Worm (Caenorhabditis elegans) whole organism, midembryonic: ENCODE results near the gene cyp-33C6.

Source experiments
- T22C8.4 ChIP-seq: fragments of 200-800 bp; sonication (Bioruptor generic); IDR thresholded peaks from 2 replicates; pipeline ENCODE4 v1.3.6; 2022; ENCODE audit warnings: missing genetic modification characterization, missing compliant biosample characterization
- cog-1 ChIP-seq: sonication (generic microtip); optimal IDR thresholded peaks from 2 replicates; lab custom pipeline; 2016; ENCODE audit warnings: missing genetic modification characterization, missing compliant biosample characterization
- flt-1 ChIP-seq: fragments of 200-800 bp; sonication (Bioruptor generic); IDR thresholded peaks from 2 replicates; pipeline ENCODE4 v1.3.6; 2022; ENCODE audit warnings: missing genetic modification characterization, missing compliant biosample characterization
- klf-2 ChIP-seq: fragments of 200-800 bp; sonication (Bioruptor generic); conservative IDR thresholded peaks from 2 replicates; pipeline ENCODE4 v1.3.6; 2022; ENCODE audit warnings: missing genetic modification reagents, missing genetic modification characterization, missing compliant biosample characterization
- med-1 ChIP-seq: sonication (generic microtip); optimal IDR thresholded peaks from 2 replicates; lab custom pipeline; 2017; ENCODE audit warnings: missing genetic modification characterization, mild to moderate bottlenecking, missing compliant biosample characterization, antibody characterized with exemption, missing genetic modification reagents; ENCODE audit not compliant: insufficient read depth
- ref-1 ChIP-seq: fragments of 200-800 bp; sonication (Bioruptor generic); conservative IDR thresholded peaks from 2 replicates; pipeline ENCODE4 v1.3.6; 2022; ENCODE audit warnings: missing genetic modification reagents, missing genetic modification characterization, missing compliant biosample characterization
- tab-1 ChIP-seq: fragments of 200-800 bp; sonication (Bioruptor generic); IDR thresholded peaks from 2 replicates; pipeline ENCODE4 v1.3.6; 2022; ENCODE audit warnings: missing genetic modification characterization, missing compliant biosample characterization
- ztf-23 ChIP-seq: fragments of 200-800 bp; sonication (Bioruptor generic); IDR thresholded peaks from 2 replicates; pipeline ENCODE4 v1.3.6; 2022; ENCODE audit warnings: missing genetic modification reagents, missing genetic modification characterization, missing compliant biosample characterization
- ztf-29 ChIP-seq: fragments of 200-800 bp; sonication (Bioruptor generic); IDR thresholded peaks from 2 replicates; pipeline ENCODE4 v1.3.6; 2022; ENCODE audit warnings: missing genetic modification reagents, missing genetic modification characterization, missing compliant biosample characterization

cyp-33C6 gene

DNA sequence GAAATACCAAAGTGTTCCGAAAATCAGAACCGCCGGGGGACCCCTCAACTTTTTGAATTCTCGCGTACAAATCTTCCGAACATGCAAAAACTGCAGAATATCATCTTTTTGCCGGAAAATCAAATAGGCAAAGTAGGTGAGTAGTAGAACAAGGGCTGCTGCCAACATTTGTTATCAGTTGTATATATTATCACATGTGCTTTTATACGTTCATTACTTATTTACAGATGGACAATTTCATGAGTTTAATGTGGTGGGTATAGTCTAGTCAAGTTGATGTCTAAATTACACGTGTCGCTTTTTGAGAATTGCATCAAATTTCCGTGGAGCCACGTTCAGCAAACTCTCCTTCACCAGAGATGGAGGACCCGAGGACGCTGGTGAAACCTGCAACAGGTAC lies 48.0 kb downstream of the cyp-33C6 start, which contains the start of gene cyp-32B1:
cyp-32B1 (minus strand) TSS at position 176 of the 400 bp plus-strand sequence.
- no peak for TF ChIP-seq ztf-29 (GFP tag; lab: Robert Waterston, UW)
- TF ChIP-seq tab-1 (GFP tag; lab: Robert Waterston, UW): no peak
- TF ChIP-seq cog-1 (tag; lab: Kevin White, UChicago): no peak
- TF ChIP-seq klf-2 (GFP tag; lab: Robert Waterston, UW): no peak
- TF ChIP-seq ref-1: no peak
- no peak for TF ChIP-seq ztf-23 (GFP tag; lab: Robert Waterston, UW)
- TF ChIP-seq flt-1 (GFP tag; lab: Robert Waterston, UW): no peak
- TF ChIP-seq med-1 (GFP tag; lab: Kevin White, UChicago): no peak
- no peak for TF ChIP-seq T22C8.4 (GFP tag; lab: Robert Waterston, UW)

DNA sequence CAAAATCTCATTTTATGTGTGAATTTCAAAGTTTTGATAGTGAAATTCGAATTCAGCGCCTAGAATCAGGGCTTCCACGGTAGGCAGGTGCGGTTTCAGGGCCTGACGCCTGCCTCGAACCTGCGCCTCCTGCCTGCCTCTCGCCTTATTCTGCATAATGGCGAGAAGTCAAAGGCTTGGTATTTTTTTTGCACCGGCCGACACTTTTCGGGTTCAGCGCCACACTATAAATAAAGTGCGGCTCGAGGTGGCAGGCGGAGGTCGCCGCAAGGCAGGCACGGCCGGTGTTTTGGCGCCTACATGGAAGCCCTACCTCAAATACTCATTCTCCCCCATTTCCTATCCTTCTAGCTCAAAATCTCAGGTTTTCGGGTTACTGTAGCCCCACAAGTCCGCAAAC lies 48.8 kb downstream of the cyp-33C6 start:
- TF ChIP-seq med-1 (GFP tag; lab: Kevin White, UChicago): no peak
- TF ChIP-seq flt-1 (GFP tag; lab: Robert Waterston, UW): no peak
- no peak for TF ChIP-seq T22C8.4 (GFP tag; lab: Robert Waterston, UW)
- no peak for TF ChIP-seq ref-1
- no peak for TF ChIP-seq cog-1 (tag; lab: Kevin White, UChicago)
- no peak for TF ChIP-seq klf-2 (GFP tag; lab: Robert Waterston, UW)
- no peak for TF ChIP-seq tab-1 (GFP tag; lab: Robert Waterston, UW)
- no peak for TF ChIP-seq ztf-23 (GFP tag; lab: Robert Waterston, UW)
- no peak for TF ChIP-seq ztf-29 (GFP tag; lab: Robert Waterston, UW)

DNA sequence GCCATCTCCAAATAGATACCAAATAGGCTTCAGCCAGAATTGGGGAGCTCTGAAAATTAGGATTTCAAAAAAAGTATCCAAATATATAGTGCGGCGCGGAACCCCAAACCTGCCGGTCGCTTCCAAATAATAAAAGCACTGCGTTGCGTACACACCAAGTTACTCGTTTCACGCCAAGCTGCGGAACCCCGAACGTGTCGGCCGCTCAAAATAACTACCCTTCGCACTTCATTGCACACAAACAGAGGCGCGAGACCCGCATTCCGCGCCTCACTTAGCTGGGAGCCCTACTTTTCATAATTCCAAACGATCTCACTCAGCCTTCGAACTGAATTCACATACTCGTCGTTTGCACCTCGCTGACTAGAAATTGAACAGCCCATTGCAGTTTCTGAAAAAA lies 49.6 kb downstream of the cyp-33C6 start:
- no peak for TF ChIP-seq klf-2 (GFP tag; lab: Robert Waterston, UW)
- TF ChIP-seq tab-1 (GFP tag; lab: Robert Waterston, UW): no peak
